Worm (Caenorhabditis elegans): ENCODE results near the gene F59A2.5.
A peak's percentile ranks its signal among the peaks of the same experiment; 100 is the strongest.

The F59A2.5 gene

ce11 chrIII:3381866-3382265, 22.8 kb upstream of the F59A2.5 start:
- TF ChIP-seq efl-1 (optimal IDR thresholded peaks at IDR 0.05) = no peak
- no peak for TF ChIP-seq efl-1 (GFP tag; optimal IDR thresholded peaks at IDR 0.05 in 1 of 2)
- TF ChIP-seq tbx-2 (tag; optimal IDR thresholded peaks at IDR 0.05) = peak; percentile 19
- no peak for TF ChIP-seq grh-1 (GFP tag; IDR thresholded peaks at IDR 0.05)
- no peak for TF ChIP-seq nhr-19 (GFP tag; conservative IDR thresholded peaks at IDR 0.05)
- TF ChIP-seq lin-14 (GFP tag; optimal IDR thresholded peaks at IDR 0.05) = peak; percentile 44

- no peak for TF ChIP-seq ceh-88 (GFP tag; IDR thresholded peaks at IDR 0.05)
- TF ChIP-seq nhr-85 (tag) = no peak
- no peak for TF ChIP-seq nhr-20 (tag; optimal IDR thresholded peaks at IDR 0.05)
- TF ChIP-seq nhr-11 (tag; optimal IDR thresholded peaks at IDR 0.05) = no peak
- TF ChIP-seq snpc-4 (tag; optimal IDR thresholded peaks at IDR 0.05) = no peak
- no peak for TF ChIP-seq zag-1 (tag; optimal IDR thresholded peaks at IDR 0.05)
- no peak for TF ChIP-seq C16A3.4 (tag; optimal IDR thresholded peaks at IDR 0.05)
- TF ChIP-seq irx-1 (tag; optimal IDR thresholded peaks at IDR 0.05) = no peak
- TF ChIP-seq nhr-19 (GFP tag; conservative IDR thresholded peaks at IDR 0.05) = no peak
- no peak for TF ChIP-seq swsn-7 (tag; optimal IDR thresholded peaks at IDR 0.05)
- no peak for TF ChIP-seq blmp-1 (tag; optimal IDR thresholded peaks at IDR 0.05)
- no peak for TF ChIP-seq nhr-84 (tag; optimal IDR thresholded peaks at IDR 0.05)
- no peak for TF ChIP-seq isw-1 (GFP tag; IDR thresholded peaks at IDR 0.05)
- no peak for TF ChIP-seq tlp-1 (tag; optimal IDR thresholded peaks at IDR 0.05)
Observed at ce11 chrIII:3382465-3382864, 22.2 kb upstream of the F59A2.5 start.

DNA sequence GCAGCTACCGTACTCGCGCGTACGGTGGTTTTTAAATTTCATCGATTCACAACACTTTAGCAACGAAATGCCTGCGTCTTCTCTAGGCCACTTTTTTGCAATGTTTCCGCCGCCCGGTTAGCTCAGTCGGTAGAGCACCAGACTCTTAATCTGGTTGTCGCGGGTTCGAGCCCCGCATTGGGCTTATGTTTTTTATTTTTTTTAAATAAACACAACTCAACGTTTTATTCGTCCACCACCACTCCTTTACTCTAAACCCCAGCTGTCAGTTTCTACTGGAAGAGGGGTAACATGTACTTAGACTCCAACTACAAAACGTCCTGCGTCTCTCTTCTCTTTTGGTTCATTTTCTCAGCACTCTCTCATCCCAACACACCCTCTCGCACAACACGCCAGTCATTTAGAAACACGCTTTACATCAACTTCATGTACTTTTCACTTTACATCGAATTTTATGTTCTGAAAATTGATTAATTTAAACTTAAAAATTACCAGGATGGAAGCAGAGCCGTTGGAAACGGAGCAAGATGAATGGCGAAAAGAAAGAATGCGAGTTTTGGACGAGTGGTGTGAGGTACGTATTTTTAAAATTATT, 15.1 kb upstream of the F59A2.5 start, which contains the start of the genes elmd-1 and hecw-1:
elmd-1 (plus strand) TSS at position 494 of the 595 bp plus-strand sequence.
hecw-1 (minus strand) TSS at position 545 of the 595 bp plus-strand sequence.
- TF ChIP-seq ceh-82 (tag; optimal IDR thresholded peaks at IDR 0.05) (peak in 1 of 3 experiments; percentile 17), lsy-2 (tag; optimal IDR thresholded peaks at IDR 0.05) (peak; percentile 14 to 55), lin-13 (GFP tag; optimal IDR thresholded peaks at IDR 0.05) (peak; percentile 31), elt-2 (tag; optimal IDR thresholded peaks at IDR 0.05) (peak; percentile 41), swsn-7 (tag; optimal IDR thresholded peaks at IDR 0.05) (peak; percentile 60), snu-23 (GFP tag; optimal IDR thresholded peaks at IDR 0.05) (peak; percentile 69), fkh-4 (tag; optimal IDR thresholded peaks at IDR 0.05; ENCODE audit: borderline replicate concordance) (no peak), nhr-90 (tag; optimal IDR thresholded peaks at IDR 0.05; ENCODE audit: poor library complexity) (peak; percentile 64), Y116A8C.19 (tag; optimal IDR thresholded peaks at IDR 0.05; ENCODE audit: borderline replicate concordance) (no peak), pqm-1 (tag; optimal IDR thresholded peaks at IDR 0.05) (no peak), isw-1 (GFP tag; IDR thresholded peaks at IDR 0.05) (peak; percentile 17), tbx-2 (tag; optimal IDR thresholded peaks at IDR 0.05) (peak; percentile 54), rnt-1 (tag; optimal IDR thresholded peaks at IDR 0.05) (no peak), efl-3 (GFP tag; optimal IDR thresholded peaks at IDR 0.05) (no peak), mep-1 (tag; optimal IDR thresholded peaks at IDR 0.05) (no peak), hpl-2 (GFP tag; optimal IDR thresholded peaks at IDR 0.05) (no peak), ztf-11 (tag; optimal IDR thresholded peaks at IDR 0.05) (no peak), fos-1 (tag; optimal IDR thresholded peaks at IDR 0.05) (peak; percentile 1), ceh-8 (GFP tag; optimal IDR thresholded peaks at IDR 0.05) (no peak), unc-130 (tag; optimal IDR thresholded peaks at IDR 0.05) (no peak), lin-35 (GFP tag; optimal IDR thresholded peaks at IDR 0.05) (peak; percentile 20 to 64), ces-1 (GFP tag; optimal IDR thresholded peaks at IDR 0.05) (no peak), C04F5.9 (tag; optimal IDR thresholded peaks at IDR 0.05) (peak; percentile 28), egl-27 (tag; optimal IDR thresholded peaks at IDR 0.05) (no peak), sup-37 (GFP tag; optimal IDR thresholded peaks at IDR 0.05) (no peak), dpl-1 (GFP tag; optimal IDR thresholded peaks at IDR 0.05) (peak in 1 of 3 experiments; percentile 38), nhr-77 (tag; optimal IDR thresholded peaks at IDR 0.05) (peak; percentile 14), fkh-8 (tag; optimal IDR thresholded peaks at IDR 0.05) (no peak), F16B12.6 (tag; optimal IDR thresholded peaks at IDR 0.05) (no peak), ets-5 (GFP tag; IDR thresholded peaks at IDR 0.05) (no peak), irx-1 (tag; optimal IDR thresholded peaks at IDR 0.05) (peak; percentile 19), nhr-237 (tag; optimal IDR thresholded peaks at IDR 0.05) (no peak), xbp-1 (tag; optimal IDR thresholded peaks at IDR 0.05) (peak; percentile 52), unc-98 (GFP tag; IDR thresholded peaks at IDR 0.05) (0 out of 2 replicates have a peak, but pooled peaks have one; percentile 18), ceh-90 (tag; optimal IDR thresholded peaks at IDR 0.05) (no peak)
